Fruit fly (Drosophila melanogaster) whole organism, embryonic: Measurements from ENCODE around the gene CG42263.

Experiments
- Aef1 ChIP-seq: fragments of 200-800 bp; sonication (Bioruptor generic); IDR thresholded peaks from 3 replicates; pipeline ENCODE4 v1.3.6; 2022; ENCODE audit warnings: missing biosample characterization, missing genetic modification characterization
- CG1024 ChIP-seq: fragments of 200-800 bp; sonication (Bioruptor generic); IDR thresholded peaks from 2 replicates; pipeline ENCODE4 v1.3.6; 2022; ENCODE audit warnings: missing biosample characterization, missing genetic modification characterization
- CG10431 ChIP-seq: fragments of 200-800 bp; sonication (Bioruptor generic); optimal IDR thresholded peaks from 3 replicates; lab custom pipeline; 2018; ENCODE audit warnings: missing biosample characterization, mild to moderate bottlenecking, missing genetic modification characterization
- CG11247 ChIP-seq: fragments of 200-800 bp; sonication (Bioruptor generic); IDR thresholded peaks from 2 replicates; pipeline ENCODE4 v1.3.6; 2022; ENCODE audit warnings: missing biosample characterization, missing genetic modification characterization
- CG12236 ChIP-seq: fragments of 200-800 bp; sonication (Bioruptor generic); optimal IDR thresholded peaks from 2 replicates; lab custom pipeline; 2016; ENCODE audit warnings: missing biosample characterization, missing genetic modification characterization
- CG13287 ChIP-seq: fragments of 200-800 bp; sonication (Bioruptor generic); IDR thresholded peaks from 2 replicates; pipeline ENCODE4 v1.3.6; 2022; ENCODE audit warnings: missing biosample characterization, missing genetic modification characterization; ENCODE audit not compliant: partially characterized antibody
- CG2202 ChIP-seq: fragments of 200-800 bp; sonication (Bioruptor generic); optimal IDR thresholded peaks from 2 replicates; lab custom pipeline; 2018; ENCODE audit warnings: missing biosample characterization, mild to moderate bottlenecking, missing genetic modification characterization
- CG31224 ChIP-seq: fragments of 200-800 bp; sonication (Bioruptor generic); IDR thresholded peaks from 2 replicates; pipeline ENCODE4 v1.3.6; 2022; ENCODE audit warnings: missing biosample characterization, missing genetic modification characterization
- CG6175 ChIP-seq: fragments of 200-800 bp; sonication (Bioruptor generic); IDR thresholded peaks from 3 replicates; pipeline ENCODE4 v1.3.6; 2022; ENCODE audit warnings: missing biosample characterization, missing genetic modification characterization
- CG6791 ChIP-seq: fragments of 200-800 bp; sonication (Bioruptor generic); IDR thresholded peaks from 3 replicates; pipeline ENCODE4 v1.3.6; 2022; ENCODE audit warnings: missing biosample characterization, missing genetic modification characterization; ENCODE audit not compliant: partially characterized antibody
- CG8478 ChIP-seq: fragments of >200 bp; optimal IDR thresholded peaks from 2 replicates; lab custom pipeline; 2018
- CG8944 ChIP-seq: fragments of 200-800 bp; sonication (Bioruptor generic); optimal IDR thresholded peaks from 3 replicates; lab custom pipeline; 2016; ENCODE audit warnings: missing biosample characterization, missing genetic modification characterization
- CG9727 ChIP-seq: fragments of 200-800 bp; sonication (Bioruptor generic); optimal IDR thresholded peaks from 3 replicates; lab custom pipeline; 2017; ENCODE audit warnings: missing biosample characterization, mild to moderate bottlenecking, missing genetic modification characterization
- CkIIα-i1 ChIP-seq: fragments of 200-800 bp; sonication (Bioruptor generic); IDR thresholded peaks from 2 replicates; pipeline ENCODE4 v1.3.6; 2022; ENCODE audit warnings: missing biosample characterization, missing genetic modification characterization
- CoRest ChIP-seq: fragments of 200-800 bp; sonication (Bioruptor generic); optimal IDR thresholded peaks from 3 replicates; lab custom pipeline; 2018; ENCODE audit warnings: missing biosample characterization, mild to moderate bottlenecking, missing genetic modification characterization, moderate library complexity
- Dip2 ChIP-seq: fragments of 200-800 bp; sonication (Bioruptor generic); IDR thresholded peaks from 2 replicates; pipeline ENCODE4 v1.3.6; 2022; ENCODE audit warnings: missing biosample characterization, missing genetic modification characterization
- Dref ChIP-seq: fragments of 200-800 bp; sonication (Bioruptor generic); IDR thresholded peaks from 2 replicates; pipeline ENCODE4 v1.3.6; 2022; ENCODE audit warnings: missing biosample characterization, missing genetic modification characterization
- E2f1 ChIP-seq: fragments of 200-800 bp; sonication (Bioruptor generic); IDR thresholded peaks from 2 replicates; pipeline ENCODE4 v1.3.6; 2022; ENCODE audit warnings: missing biosample characterization, missing genetic modification characterization
- H15 ChIP-seq: fragments of 200-800 bp; sonication (Bioruptor generic); IDR thresholded peaks from 3 replicates; pipeline ENCODE4 v1.3.6; 2022; ENCODE audit warnings: missing biosample characterization, missing genetic modification characterization
- Hmr ChIP-seq: fragments of 200-800 bp; sonication (Bioruptor generic); optimal IDR thresholded peaks from 3 replicates; lab custom pipeline; 2017; ENCODE audit warnings: mild to moderate bottlenecking, missing biosample characterization, missing genetic modification reagents, missing genetic modification characterization
- Hr51 ChIP-seq, 2 experiments: fragments of 200-800 bp; sonication (Bioruptor generic); optimal IDR thresholded peaks; 2 replicates in 1 of 2; 3 replicates in 1 of 2; lab custom pipeline; 2016 to 2018; ENCODE audit warnings: missing biosample characterization in 2 of 2, missing genetic modification characterization in 2 of 2, mild to moderate bottlenecking in 1 of 2, moderate library complexity in 1 of 2
- Myb ChIP-seq: fragments of 200-800 bp; sonication (Bioruptor generic); optimal IDR thresholded peaks from 2 replicates; lab custom pipeline; 2016; ENCODE audit warnings: missing biosample characterization, missing genetic modification characterization
- Nf-YB ChIP-seq: fragments of 200-800 bp; sonication (Bioruptor generic); optimal IDR thresholded peaks from 3 replicates; lab custom pipeline; 2019; ENCODE audit warnings: missing biosample characterization, mild to moderate bottlenecking, missing genetic modification characterization, moderate library complexity
- Ravus ChIP-seq: fragments of 200-800 bp; sonication (Bioruptor generic); IDR thresholded peaks from 2 replicates; pipeline ENCODE4 v1.3.6; 2022; ENCODE audit warnings: missing biosample characterization, missing genetic modification characterization
- Side ChIP-seq: fragments of 200-800 bp; sonication (Bioruptor generic); optimal IDR thresholded peaks from 2 replicates; lab custom pipeline; 2016; ENCODE audit warnings: missing biosample characterization, missing genetic modification characterization
- Trl ChIP-seq, 3 experiments: fragments of >200 bp in 2 of 3; fragments of 200-800 bp in 1 of 3; sonication (Bioruptor generic) in 1 of 3; optimal IDR thresholded peaks; 2 replicates in 1 of 3; 3 replicates in 2 of 3; lab custom pipeline; 2016 to 2017; ENCODE audit warnings: missing biosample characterization in 1 of 3, missing genetic modification characterization in 1 of 3
- Xbp1 ChIP-seq: fragments of 200-800 bp; sonication (Bioruptor generic); optimal IDR thresholded peaks from 3 replicates; lab custom pipeline; 2016; ENCODE audit warnings: missing biosample characterization, mild to moderate bottlenecking, missing genetic modification characterization
- ase ChIP-seq: fragments of 200-800 bp; sonication (Bioruptor generic); IDR thresholded peaks from 3 replicates; pipeline ENCODE4 v1.3.6; 2022; ENCODE audit warnings: missing biosample characterization, missing genetic modification characterization
- bigmax ChIP-seq: fragments of 200-800 bp; sonication (Bioruptor generic); optimal IDR thresholded peaks from 2 replicates; lab custom pipeline; 2018; ENCODE audit warnings: missing biosample characterization, mild to moderate bottlenecking, missing genetic modification characterization
- cato ChIP-seq: fragments of 200-800 bp; sonication (Bioruptor generic); optimal IDR thresholded peaks from 2 replicates; lab custom pipeline; 2016; ENCODE audit warnings: missing biosample characterization, missing genetic modification characterization, borderline replicate concordance
- chif ChIP-seq, 2 experiments: fragments of 200-800 bp; sonication (Bioruptor generic); optimal IDR thresholded peaks; 3 replicates each; lab custom pipeline; 2016; ENCODE audit warnings: missing biosample characterization in 2 of 2, missing genetic modification characterization in 2 of 2
- chm ChIP-seq: fragments of 200-800 bp; sonication (Bioruptor generic); IDR thresholded peaks from 2 replicates; pipeline ENCODE4 v1.3.6; 2022; ENCODE audit warnings: missing biosample characterization, missing genetic modification characterization
- ci ChIP-seq: fragments of 200-800 bp; sonication (Bioruptor generic); IDR thresholded peaks from 3 replicates; pipeline ENCODE4 v1.3.6; 2022; ENCODE audit warnings: missing biosample characterization, missing genetic modification characterization
- da ChIP-seq: fragments of 200-800 bp; sonication (Bioruptor generic); optimal IDR thresholded peaks from 2 replicates; lab custom pipeline; 2016; ENCODE audit warnings: missing biosample characterization, missing genetic modification characterization
- fd3F ChIP-seq: fragments of 200-800 bp; sonication (Bioruptor generic); optimal IDR thresholded peaks from 2 replicates; lab custom pipeline; 2018; ENCODE audit warnings: missing biosample characterization, mild to moderate bottlenecking, missing genetic modification characterization, moderate library complexity
- gt ChIP-seq: fragments of 200-800 bp; sonication (Bioruptor generic); IDR thresholded peaks from 2 replicates; pipeline ENCODE4 v1.3.6; 2022; ENCODE audit warnings: missing biosample characterization, missing genetic modification characterization
- kni ChIP-seq: fragments of 200-800 bp; sonication (Bioruptor generic); optimal IDR thresholded peaks from 3 replicates; lab custom pipeline; 2017; ENCODE audit warnings: mild to moderate bottlenecking, missing biosample characterization, missing genetic modification reagents, missing genetic modification characterization
- oc ChIP-seq: fragments of 200-800 bp; sonication (Bioruptor generic); optimal IDR thresholded peaks from 2 replicates; lab custom pipeline; 2018; ENCODE audit warnings: missing biosample characterization, mild to moderate bottlenecking, missing genetic modification characterization, moderate library complexity
- org-1 ChIP-seq: fragments of 200-800 bp; sonication (Bioruptor generic); optimal IDR thresholded peaks from 2 replicates; lab custom pipeline; 2017; ENCODE audit warnings: missing biosample characterization, missing genetic modification characterization
- pan ChIP-seq, 4 experiments: fragments of >200 bp in 3 of 4; fragments of 200-800 bp in 1 of 4; sonication (Bioruptor generic) in 1 of 4; optimal IDR thresholded peaks in 3 of 4; IDR thresholded peaks in 1 of 4; 2 replicates each; pipeline versions ENCODE4 v1.3.6 to Lab custom; 2017 to 2022; ENCODE audit warnings: missing biosample characterization in 2 of 4, missing genetic modification characterization in 2 of 4, mixed read lengths in 1 of 4
- pb ChIP-seq: fragments of 200-800 bp; sonication (Bioruptor generic); optimal IDR thresholded peaks from 3 replicates; lab custom pipeline; 2016; ENCODE audit warnings: missing biosample characterization, missing genetic modification characterization
- repo ChIP-seq: fragments of 200-800 bp; sonication (Bioruptor generic); optimal IDR thresholded peaks from 2 replicates; lab custom pipeline; 2016; ENCODE audit warnings: missing biosample characterization, missing genetic modification characterization
- rib ChIP-seq: fragments of 200-800 bp; sonication (Bioruptor generic); IDR thresholded peaks from 2 replicates; pipeline ENCODE4 v1.3.6; 2022; ENCODE audit warnings: missing biosample characterization, missing genetic modification characterization
- schlank ChIP-seq: fragments of 200-800 bp; sonication (Bioruptor generic); optimal IDR thresholded peaks from 2 replicates; lab custom pipeline; 2018; ENCODE audit warnings: missing biosample characterization, mild to moderate bottlenecking, missing genetic modification characterization
- sens-2 ChIP-seq: fragments of 200-800 bp; sonication (Bioruptor generic); IDR thresholded peaks from 2 replicates; pipeline ENCODE4 v1.3.6; 2022; ENCODE audit warnings: missing biosample characterization, missing genetic modification characterization
- seq ChIP-seq: fragments of 200-800 bp; sonication (Bioruptor generic); IDR thresholded peaks from 2 replicates; pipeline ENCODE4 v1.3.6; 2022; ENCODE audit warnings: missing biosample characterization, missing genetic modification characterization
- sisA ChIP-seq: fragments of 200-800 bp; sonication (Bioruptor generic); IDR thresholded peaks from 2 replicates; pipeline ENCODE4 v1.3.6; 2022; ENCODE audit warnings: missing biosample characterization, missing genetic modification characterization
- slp2 ChIP-seq: fragments of 200-800 bp; sonication (Bioruptor generic); optimal IDR thresholded peaks from 2 replicates; lab custom pipeline; 2016; ENCODE audit warnings: missing biosample characterization, missing genetic modification characterization
- sob ChIP-seq: fragments of 200-800 bp; sonication (Bioruptor generic); IDR thresholded peaks from 2 replicates; pipeline ENCODE4 v1.3.6; 2022; ENCODE audit warnings: missing biosample characterization, missing genetic modification characterization
- tgo ChIP-seq: fragments of 200-800 bp; sonication (Bioruptor generic); IDR thresholded peaks from 3 replicates; pipeline ENCODE4 v1.3.6; 2022; ENCODE audit warnings: missing biosample characterization, missing genetic modification characterization
- usp ChIP-seq: fragments of >200 bp; optimal IDR thresholded peaks from 2 replicates; lab custom pipeline; 2017; ENCODE audit warnings: missing biosample characterization, missing genetic modification characterization
- yki ChIP-seq: fragments of >200 bp; optimal IDR thresholded peaks from 3 replicates; lab custom pipeline; 2018

CG42263 gene

DNA sequence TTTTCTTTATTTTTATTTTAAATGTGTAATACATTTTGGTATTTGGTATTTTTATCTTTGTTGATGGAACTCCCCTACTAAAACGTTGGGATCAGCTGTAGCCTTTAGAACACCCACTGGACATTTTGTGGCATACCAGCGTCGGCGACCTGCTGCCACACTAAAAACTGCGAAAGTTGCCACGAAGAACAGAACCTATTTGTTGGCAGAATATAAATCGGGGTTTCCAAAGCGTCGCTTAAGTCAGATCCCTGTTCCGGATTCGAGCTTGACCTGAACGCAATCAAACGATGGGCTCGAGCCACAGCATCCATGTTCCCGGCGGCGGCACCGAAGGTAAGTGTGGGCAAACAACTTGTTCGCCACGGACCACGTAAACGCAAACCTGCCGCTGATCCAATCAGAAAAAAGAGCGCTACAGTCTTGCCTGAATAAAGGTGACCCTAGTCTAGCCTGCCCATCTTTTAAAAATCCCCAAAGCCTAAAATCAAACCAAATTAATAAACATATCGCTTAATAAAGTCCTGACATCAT lies 30.8 kb downstream of the CG42263 start, which contains the start of gene Grasp65 (continued):
- TF ChIP-seq pan (optimal IDR thresholded peaks at IDR 0.05; lab: Kevin White, UChicago): no peak
- TF ChIP-seq pan (GFP tag; optimal IDR thresholded peaks at IDR 0.05 in 1 of 2, IDR thresholded peaks at IDR 0.05 in 1 of 2): no peak
- no peak for TF ChIP-seq Side (GFP tag; lab: Kevin White, UChicago)
- TF ChIP-seq cato (GFP tag; lab: Kevin White, UChicago): no peak
- TF ChIP-seq CG1024 (GFP tag; lab: Robert Waterston, UW): no peak
- TF ChIP-seq CG6175 (GFP tag; lab: Robert Waterston, UW): no peak
- no peak for TF ChIP-seq Xbp1 (GFP tag; lab: Kevin White, UChicago)
- no peak for TF ChIP-seq gt
- TF ChIP-seq Hmr: no peak
- TF ChIP-seq H15 (GFP tag; lab: Robert Waterston, UW): no peak
- no peak for TF ChIP-seq CG10431 (GFP tag; lab: Kevin White, UChicago)
- peak; percentile 55 for TF ChIP-seq Nf-YB
- TF ChIP-seq yki: no peak
- no peak for TF ChIP-seq tgo
- TF ChIP-seq CG12236 (GFP tag; lab: Kevin White, UChicago): no peak
- no peak for TF ChIP-seq kni
- TF ChIP-seq chm (GFP tag; lab: Robert Waterston, UW): no peak; the same call in 1 of the 2 replicates
- no peak for TF ChIP-seq Trl (optimal IDR thresholded peaks at IDR 0.05; lab: Kevin White, UChicago)
- TF ChIP-seq Trl (GFP tag; optimal IDR thresholded peaks at IDR 0.05; lab: Kevin White, UChicago): no peak
- no peak for TF ChIP-seq sisA (GFP tag; lab: Robert Waterston, UW)
- TF ChIP-seq oc (tag; lab: Kevin White, UChicago): no peak
- TF ChIP-seq seq (GFP tag; lab: Robert Waterston, UW): no peak
- TF ChIP-seq sens-2: no peak
- no peak for TF ChIP-seq CG8478 (lab: Kevin White, UChicago)
- no peak for TF ChIP-seq CG8944 (GFP tag; lab: Kevin White, UChicago)
- TF ChIP-seq CG9727: no peak
- TF ChIP-seq Hr51 (GFP tag; optimal IDR thresholded peaks at IDR 0.05; lab: Kevin White, UChicago): peak in 1 of 2 experiments; percentile 8
- no peak for TF ChIP-seq fd3F (GFP tag; lab: Kevin White, UChicago)
- TF ChIP-seq repo (GFP tag; lab: Kevin White, UChicago): no peak
- TF ChIP-seq usp (GFP tag; lab: Kevin White, UChicago): no peak
- TF ChIP-seq sob (GFP tag; lab: Robert Waterston, UW): no peak
- no peak for TF ChIP-seq Dip2 (GFP tag; lab: Robert Waterston, UW)
- no peak for TF ChIP-seq slp2 (GFP tag; lab: Kevin White, UChicago)
- no peak for TF ChIP-seq CG11247 (GFP tag; lab: Robert Waterston, UW)
- TF ChIP-seq CoRest (tag; lab: Kevin White, UChicago): no peak
- no peak for TF ChIP-seq Ravus (GFP tag; lab: Robert Waterston, UW)
- TF ChIP-seq Dref: no peak
- TF ChIP-seq da: no peak
- TF ChIP-seq ci (GFP tag; lab: Robert Waterston, UW): no peak
- TF ChIP-seq CG13287 (GFP tag; lab: Robert Waterston, UW): peak; percentile 51; the same call in 1 of the 2 replicates
- no peak for TF ChIP-seq Myb (GFP tag; lab: Kevin White, UChicago)
- TF ChIP-seq CG2202 (tag; lab: Kevin White, UChicago): no peak
- TF ChIP-seq E2f1 (GFP tag; lab: Robert Waterston, UW): no peak
- no peak for TF ChIP-seq org-1 (GFP tag; lab: Kevin White, UChicago)
- TF ChIP-seq chif (GFP tag; optimal IDR thresholded peaks at IDR 0.05; lab: Kevin White, UChicago): no peak
- TF ChIP-seq pb (GFP tag; lab: Kevin White, UChicago): no peak
- no peak for TF ChIP-seq bigmax (GFP tag; lab: Kevin White, UChicago)
- TF ChIP-seq rib (GFP tag; lab: Robert Waterston, UW): no peak
- no peak for TF ChIP-seq ase (GFP tag; lab: Robert Waterston, UW)
- TF ChIP-seq CG31224: no peak
- no peak for TF ChIP-seq schlank
- TF ChIP-seq Aef1 (GFP tag; lab: Robert Waterston, UW): no peak
- no peak for TF ChIP-seq CG6791
- no peak for TF ChIP-seq CkIIα-i1 (GFP tag; lab: Robert Waterston, UW)
